Worm (Caenorhabditis elegans): Measurements from ENCODE around the gene C43F9.5.

C43F9.5 gene

DNA sequence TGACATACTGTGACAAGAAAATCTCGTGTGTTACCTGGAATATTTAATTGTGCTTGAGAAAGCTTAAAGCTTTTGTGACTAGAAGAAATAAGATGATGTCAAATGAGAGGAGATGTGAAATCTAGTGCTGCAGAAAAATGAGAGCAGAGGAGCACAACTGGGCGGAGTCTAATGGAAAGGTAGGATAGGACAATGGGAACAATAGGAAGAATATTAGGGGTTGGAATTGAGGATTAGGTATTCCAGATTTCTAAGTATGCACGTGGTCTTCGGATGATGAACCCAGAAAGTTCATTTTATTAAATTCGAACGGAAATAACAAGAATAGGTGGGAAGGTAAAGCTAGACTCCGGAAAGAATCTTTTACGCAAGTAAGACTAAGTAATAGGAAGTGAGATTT is 3.0 kb upstream of the C43F9.5 start, which contains the start of gene C43F9.7:
Gene C43F9.7 (minus strand): TSS at position 101 of the 400 bp plus-strand sequence.
- no peak for TF ChIP-seq lin-13 (GFP tag; optimal IDR thresholded peaks at IDR 0.05)
- no peak for TF ChIP-seq lin-39 (tag; optimal IDR thresholded peaks at IDR 0.05)
- TF ChIP-seq crh-2 (tag; optimal IDR thresholded peaks at IDR 0.05), result no peak
- TF ChIP-seq egl-27 (tag; optimal IDR thresholded peaks at IDR 0.05), result no peak
- no peak for TF ChIP-seq lin-11 (tag; optimal IDR thresholded peaks at IDR 0.05)
- no peak for TF ChIP-seq ama-1 (optimal IDR thresholded peaks at IDR 0.05)
- no peak for TF ChIP-seq nhr-6 (tag; optimal IDR thresholded peaks at IDR 0.05)
- TF ChIP-seq nhr-23 (tag; optimal IDR thresholded peaks at IDR 0.05), result no peak

DNA sequence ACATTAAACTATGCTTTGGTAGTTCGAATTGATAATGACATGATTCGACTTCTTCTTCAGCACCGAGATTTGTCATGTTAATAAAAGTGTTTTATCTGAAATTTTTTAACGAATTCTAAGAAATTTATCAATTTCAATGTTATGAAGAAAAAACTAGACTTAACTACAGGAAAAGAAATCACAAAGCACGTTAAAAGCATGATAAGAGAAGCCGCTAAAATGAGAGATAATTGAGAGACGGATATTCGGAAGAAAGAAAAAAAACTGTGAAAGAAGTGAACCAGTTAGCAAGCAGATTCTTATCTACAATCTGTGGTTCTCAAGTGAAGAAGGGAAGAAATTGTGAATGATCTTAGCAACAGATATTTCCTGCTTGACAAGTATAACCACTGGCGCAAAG is 1.5 kb downstream of the C43F9.5 start, which contains the start of gene C43F9.4:
Gene C43F9.4 (minus strand): TSS at position 101 of the 400 bp plus-strand sequence.
- TF ChIP-seq sem-4 (tag; optimal IDR thresholded peaks at IDR 0.05) (no peak), lin-39 (tag; optimal IDR thresholded peaks at IDR 0.05) (no peak), mbf-1 (tag; optimal IDR thresholded peaks at IDR 0.05) (no peak), dmd-4 (tag; optimal IDR thresholded peaks at IDR 0.05) (no peak), unc-55 (GFP tag; optimal IDR thresholded peaks at IDR 0.05) (no peak), mab-5 (tag; optimal IDR thresholded peaks at IDR 0.05) (no peak), peb-1 (tag; optimal IDR thresholded peaks at IDR 0.05) (no peak), alr-1 (tag; optimal IDR thresholded peaks at IDR 0.05) (no peak)

ce11 chrIV:10584237-10584636 is 6.3 kb downstream of the C43F9.5 start, which contains the start of gene oac-8:
Gene oac-8 (plus strand): TSS chrIV:10584537.
- TF ChIP-seq nhr-129 (tag; optimal IDR thresholded peaks at IDR 0.05) (no peak), elt-3 (tag; optimal IDR thresholded peaks at IDR 0.05) (no peak), lin-39 (tag; optimal IDR thresholded peaks at IDR 0.05) (no peak), nhr-237 (tag; optimal IDR thresholded peaks at IDR 0.05) (no peak), blmp-1 (tag; optimal IDR thresholded peaks at IDR 0.05; ENCODE audit: insufficient read depth) (no peak), nhr-77 (tag; optimal IDR thresholded peaks at IDR 0.05) (no peak), F13H6.1 (tag; optimal IDR thresholded peaks at IDR 0.05) (no peak), nhr-25 (tag; optimal IDR thresholded peaks at IDR 0.05) (no peak), peb-1 (tag; optimal IDR thresholded peaks at IDR 0.05) (no peak), fos-1 (tag; optimal IDR thresholded peaks at IDR 0.05) (no peak), ztf-1 (GFP tag; conservative IDR thresholded peaks at IDR 0.05) (no peak)

DNA sequence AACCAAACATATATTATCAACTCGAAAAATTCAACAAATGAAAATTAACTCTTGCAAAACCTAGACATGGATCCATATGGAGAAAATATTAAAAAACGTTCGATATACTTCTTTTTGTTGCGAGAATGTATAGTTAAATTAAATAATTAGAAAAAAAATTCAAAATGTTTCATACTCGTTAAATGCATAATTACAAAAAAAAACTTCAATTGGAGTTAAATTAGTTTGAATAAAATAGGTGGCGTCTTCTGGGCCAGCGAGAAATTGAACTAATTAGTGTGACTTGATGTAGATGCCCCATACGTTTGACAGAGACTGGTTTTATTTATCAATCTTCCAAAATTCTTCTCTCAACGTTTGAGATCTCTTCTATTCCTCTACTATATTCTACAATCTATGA is 12.2 kb downstream of the C43F9.5 start, which contains the start of gene lgc-43:
Gene lgc-43 (plus strand): TSS at position 301 of the 400 bp plus-strand sequence.
- no peak for TF ChIP-seq aly-2 (tag; optimal IDR thresholded peaks at IDR 0.05)
- TF ChIP-seq nhr-21 (tag; optimal IDR thresholded peaks at IDR 0.05), result no peak
- no peak for TF ChIP-seq C34F6.9 (tag; optimal IDR thresholded peaks at IDR 0.05)
- no peak for TF ChIP-seq nhr-77 (tag; optimal IDR thresholded peaks at IDR 0.05)
- TF ChIP-seq skn-1 (tag; optimal IDR thresholded peaks at IDR 0.05), result no peak

- TF ChIP-seq crh-2 (tag; optimal IDR thresholded peaks at IDR 0.05) (no peak), blmp-1 (tag; optimal IDR thresholded peaks at IDR 0.05; ENCODE audit: insufficient read depth) (no peak), sma-3 (GFP tag; optimal IDR thresholded peaks at IDR 0.05) (no peak), R02D3.7 (tag; optimal IDR thresholded peaks at IDR 0.05) (no peak), unc-55 (GFP tag; optimal IDR thresholded peaks at IDR 0.05) (no peak), ztf-4 (tag; optimal IDR thresholded peaks at IDR 0.05) (no peak), nhr-129 (tag; optimal IDR thresholded peaks at IDR 0.05) (no peak), lin-39 (tag; optimal IDR thresholded peaks at IDR 0.05) (no peak), unc-39 (tag; optimal IDR thresholded peaks at IDR 0.05) (no peak), ZK546.5 (tag; optimal IDR thresholded peaks at IDR 0.05) (no peak), nhr-12 (tag; optimal IDR thresholded peaks at IDR 0.05) (no peak), aly-2 (tag; optimal IDR thresholded peaks at IDR 0.05) (no peak), mdl-1 (tag; optimal IDR thresholded peaks at IDR 0.05) (no peak), nhr-10 (tag; optimal IDR thresholded peaks at IDR 0.05) (no peak), snpc-4 (tag; optimal IDR thresholded peaks at IDR 0.05) (no peak)
Observed at ce11 chrIV:10577600-10577999, 12.9 kb downstream of the C43F9.5 start.

All from whole organism, L2 larva.